Worm (Caenorhabditis elegans) whole organism, L4 larva: ENCODE data around the gene rig-4.
A peak's percentile ranks its signal among the peaks of the same experiment; 100 is the strongest.

Experiments used
- T20F7.1 ChIP-seq: fragments of 200-800 bp; sonication (Bioruptor generic); optimal IDR thresholded peaks from 2 replicates; lab custom pipeline; 2018; ENCODE audit warnings: mild to moderate bottlenecking, missing genetic modification characterization, missing compliant biosample characterization
- ZK337.2 ChIP-seq: fragments of 200-800 bp; sonication (Bioruptor generic); IDR thresholded peaks from 2 replicates; pipeline ENCODE4 v1.3.6; 2022; ENCODE audit warnings: missing genetic modification reagents, missing genetic modification characterization, missing compliant biosample characterization
- aha-1 ChIP-seq: fragments of 150-350 bp; peaks from one replicate; lab custom pipeline; 2014; ENCODE audit warnings: missing biosample characterization, missing genetic modification characterization
- arid-1 ChIP-seq: fragments of 200-800 bp; sonication (Bioruptor generic); conservative IDR thresholded peaks from 2 replicates; pipeline ENCODE4 v1.3.6; 2022; ENCODE audit warnings: missing genetic modification reagents, missing genetic modification characterization, missing compliant biosample characterization
- ceh-20 ChIP-seq: fragments of 200-800 bp; sonication (Bioruptor generic); IDR thresholded peaks from 2 replicates; pipeline ENCODE4 v1.3.6; 2022; ENCODE audit warnings: missing genetic modification reagents, missing genetic modification characterization, missing compliant biosample characterization
- ceh-44 ChIP-seq: fragments of 200-800 bp; sonication (Bioruptor generic); IDR thresholded peaks from 2 replicates; pipeline ENCODE4 v1.3.6; 2022; ENCODE audit warnings: missing genetic modification reagents, missing genetic modification characterization, missing compliant biosample characterization
- ctbp-1 ChIP-seq: fragments of 200-800 bp; sonication (Bioruptor generic); IDR thresholded peaks from 2 replicates; pipeline ENCODE4 v1.3.6; 2022; ENCODE audit warnings: missing genetic modification reagents, missing genetic modification characterization, missing compliant biosample characterization
- daf-16 ChIP-seq, 3 experiments: sonication (generic microtip); optimal IDR thresholded peaks; 2 replicates each; lab custom pipeline; 2016 to 2017; ENCODE audit warnings: missing genetic modification characterization in 3 of 3, missing genetic modification reagents in 3 of 3, mild to moderate bottlenecking in 2 of 3, missing compliant biosample characterization in 2 of 3, missing biosample characterization in 1 of 3, moderate library complexity in 1 of 3
- dmd-9 ChIP-seq: fragments of 200-800 bp; sonication (Bioruptor generic); IDR thresholded peaks from 2 replicates; pipeline ENCODE4 v1.3.6; 2022; ENCODE audit warnings: missing genetic modification reagents, missing genetic modification characterization, missing compliant biosample characterization
- dpl-1 ChIP-seq: fragments of 150-350 bp; optimal IDR thresholded peaks from 2 replicates; lab custom pipeline; 2014; ENCODE audit warnings: missing biosample characterization, missing genetic modification reagents, missing genetic modification characterization
- dve-1 ChIP-seq: sonication (generic microtip); optimal IDR thresholded peaks from 2 replicates; lab custom pipeline; 2017; ENCODE audit warnings: antibody characterized with exemption, mild to moderate bottlenecking, missing genetic modification characterization, missing compliant biosample characterization; ENCODE audit not compliant: insufficient read depth
- egl-27 ChIP-seq: sonication (generic microtip); optimal IDR thresholded peaks from 3 replicates; lab custom pipeline; 2017; ENCODE audit warnings: missing biosample characterization, missing genetic modification reagents, missing genetic modification characterization
- fkh-10 ChIP-seq: fragments of 150-350 bp; optimal IDR thresholded peaks from 2 replicates; lab custom pipeline; 2014; ENCODE audit warnings: missing biosample characterization, missing genetic modification reagents, missing genetic modification characterization
- hlh-11 ChIP-seq: fragments of 200-800 bp; sonication (Bioruptor generic); optimal IDR thresholded peaks from 2 replicates; lab custom pipeline; 2018; ENCODE audit warnings: mild to moderate bottlenecking, missing genetic modification characterization, missing compliant biosample characterization
- hlh-30 ChIP-seq: sonication (generic microtip); optimal IDR thresholded peaks from 2 replicates; lab custom pipeline; 2017; ENCODE audit warnings: antibody characterized with exemption, mild to moderate bottlenecking, missing genetic modification characterization, missing compliant biosample characterization; ENCODE audit not compliant: insufficient read depth
- hmg-1.1 ChIP-seq: fragments of 200-800 bp; sonication (Bioruptor generic); IDR thresholded peaks from 2 replicates; pipeline ENCODE4 v1.3.6; 2022; ENCODE audit warnings: missing genetic modification reagents, missing genetic modification characterization, missing compliant biosample characterization
- lim-7 ChIP-seq: fragments of 200-800 bp; sonication (Bioruptor generic); IDR thresholded peaks from 2 replicates; pipeline ENCODE4 v1.3.6; 2022; ENCODE audit warnings: missing genetic modification characterization, missing compliant biosample characterization
- lin-29 ChIP-seq: fragments of 200-800 bp; sonication (Bioruptor generic); IDR thresholded peaks from 2 replicates; pipeline ENCODE4 v1.3.6; 2022; ENCODE audit warnings: missing genetic modification reagents, missing genetic modification characterization, missing compliant biosample characterization
- lsy-2 ChIP-seq, 2 experiments: fragments of 150-350 bp in 1 of 2; sonication (generic microtip) in 1 of 2; optimal IDR thresholded peaks; 2 replicates each; lab custom pipeline; 2014 to 2017; ENCODE audit warnings: missing biosample characterization in 2 of 2, missing genetic modification characterization in 2 of 2
- madf-5 ChIP-seq, 2 experiments: fragments of 200-800 bp; sonication (Bioruptor generic); IDR thresholded peaks; 2 replicates each; pipeline ENCODE4 v1.3.6; 2022; ENCODE audit warnings: missing compliant biosample characterization in 2 of 2, missing genetic modification characterization in 2 of 2
- mdl-1 ChIP-seq, 2 experiments: fragments of 150-350 bp in 1 of 2; sonication (generic microtip) in 1 of 2; optimal IDR thresholded peaks; 2 replicates each; lab custom pipeline; 2014 to 2017; ENCODE audit warnings: missing biosample characterization in 2 of 2, missing genetic modification characterization in 2 of 2
- mep-1 ChIP-seq: fragments of 150-350 bp; sonication (generic microtip); optimal IDR thresholded peaks from 3 replicates; lab custom pipeline; 2014; ENCODE audit warnings: missing biosample characterization, missing genetic modification characterization
- mxl-2 ChIP-seq: fragments of 200-800 bp; sonication (Bioruptor generic); conservative IDR thresholded peaks from 2 replicates; pipeline ENCODE4 v1.3.6; 2022; ENCODE audit warnings: missing genetic modification reagents, missing genetic modification characterization, missing compliant biosample characterization
- mxl-3 ChIP-seq: fragments of 200-800 bp; sonication (Bioruptor generic); optimal IDR thresholded peaks from 2 replicates; lab custom pipeline; 2018; ENCODE audit warnings: mild to moderate bottlenecking, missing genetic modification characterization, missing compliant biosample characterization
- nhr-41 ChIP-seq: fragments of 200-800 bp; sonication (Bioruptor generic); IDR thresholded peaks from 2 replicates; pipeline ENCODE4 v1.3.6; 2022; ENCODE audit warnings: missing genetic modification reagents, missing genetic modification characterization, missing compliant biosample characterization
- nhr-48 ChIP-seq: sonication (generic microtip); optimal IDR thresholded peaks from 2 replicates; lab custom pipeline; 2016; ENCODE audit warnings: mild to moderate bottlenecking, missing genetic modification characterization, missing compliant biosample characterization
- nhr-6 ChIP-seq: fragments of 150-350 bp; optimal IDR thresholded peaks from 2 replicates; lab custom pipeline; 2014; ENCODE audit warnings: missing biosample characterization, missing genetic modification characterization
- php-3 ChIP-seq: fragments of 200-800 bp; sonication (Bioruptor generic); IDR thresholded peaks from 2 replicates; pipeline ENCODE4 v1.3.6; 2022; ENCODE audit warnings: missing genetic modification reagents, missing genetic modification characterization, missing compliant biosample characterization
- rbr-2 ChIP-seq: sonication (generic microtip); optimal IDR thresholded peaks from 2 replicates; lab custom pipeline; 2016; ENCODE audit warnings: missing genotype, missing genetic modification characterization, missing compliant biosample characterization
- set-16 ChIP-seq: fragments of 200-800 bp; sonication (Bioruptor generic); IDR thresholded peaks from 2 replicates; pipeline ENCODE4 v1.3.6; 2022; ENCODE audit warnings: missing genetic modification reagents, missing genetic modification characterization, missing compliant biosample characterization
- skn-1 ChIP-seq: fragments of 150-350 bp; optimal IDR thresholded peaks from 2 replicates; lab custom pipeline; 2014; ENCODE audit warnings: missing biosample characterization, missing genetic modification characterization
- unc-62 ChIP-seq, 3 experiments: fragments of 150-350 bp in 1 of 3; sonication (generic microtip); optimal IDR thresholded peaks in 2 of 3; peaks in 1 of 3; 1 replicate in 1 of 3; 2 replicates in 2 of 3; lab custom pipeline; 2014 to 2017; ENCODE audit warnings: missing biosample characterization in 3 of 3, missing genetic modification characterization in 3 of 3, missing genetic modification reagents in 3 of 3, missing genotype in 1 of 3
- zag-1 ChIP-seq: fragments of 150-350 bp; optimal IDR thresholded peaks from 2 replicates; lab custom pipeline; 2014; ENCODE audit warnings: missing biosample characterization, missing genetic modification characterization
- ztf-7 ChIP-seq: fragments of 150-350 bp; optimal IDR thresholded peaks from 2 replicates; lab custom pipeline; 2014; ENCODE audit warnings: missing biosample characterization, missing genetic modification characterization

rig-4 gene

DNA sequence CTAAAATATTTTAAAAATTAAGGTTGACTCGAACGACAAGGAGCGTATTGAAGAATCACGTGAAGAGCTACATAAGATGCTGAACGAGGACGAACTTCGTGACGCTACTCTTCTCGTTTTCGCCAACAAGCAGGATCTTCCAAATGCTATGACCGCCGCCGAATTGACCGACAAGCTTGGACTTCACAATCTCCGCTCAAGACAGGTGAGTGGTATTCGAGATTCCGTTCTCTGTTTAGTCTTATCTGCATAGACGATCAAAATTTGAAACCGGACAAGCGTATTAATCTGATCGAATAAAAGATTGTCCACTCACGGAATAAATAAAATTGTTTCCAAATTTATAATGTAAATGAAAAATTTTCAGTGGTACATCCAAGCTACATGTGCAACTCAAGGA is 20.9 kb downstream of the rig-4 start:
- TF ChIP-seq nhr-41 (GFP tag; lab: Robert Waterston, UW) (no peak), dmd-9 (GFP tag; lab: Robert Waterston, UW) (no peak), aha-1 (tag; lab: Kevin White, UChicago) (no peak), nhr-48 (no peak), zag-1 (tag; lab: Kevin White, UChicago) (no peak), madf-5 (GFP tag; IDR thresholded peaks at IDR 0.05; lab: Robert Waterston, UW) (no peak), php-3 (no peak), skn-1 (tag; lab: Kevin White, UChicago) (no peak), lin-29 (GFP tag; lab: Robert Waterston, UW) (no peak), lim-7 (no peak), mdl-1 (tag; optimal IDR thresholded peaks at IDR 0.05; lab: Kevin White, UChicago) (no peak)

DNA sequence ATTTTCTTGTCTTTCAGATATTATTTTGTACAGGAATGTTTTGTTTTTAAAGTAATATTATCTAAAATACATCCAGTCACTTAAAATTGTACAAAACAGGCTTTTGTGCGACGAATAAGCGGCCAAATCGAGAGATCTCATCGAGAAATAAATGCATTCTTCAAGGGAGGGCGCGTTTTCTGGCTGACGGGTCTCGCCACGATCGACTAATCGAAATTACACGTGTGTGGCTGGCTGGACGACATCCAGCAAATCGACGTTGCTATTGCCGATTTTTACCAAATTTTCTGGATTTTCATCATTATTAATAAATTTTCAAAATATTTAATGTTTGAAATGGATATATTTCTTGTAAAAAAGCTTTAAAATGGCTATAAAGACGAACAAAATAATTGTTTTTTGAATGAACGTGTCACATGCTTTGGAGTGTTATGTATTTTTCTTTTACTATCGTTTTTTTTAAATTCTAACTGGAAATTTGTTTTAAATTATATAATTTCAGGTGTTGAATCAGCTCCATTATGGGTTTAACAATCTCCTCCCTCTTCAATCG is 21.8 kb downstream of the rig-4 start, which contains the start of gene arf-5:
Gene arf-5 (plus strand): TSS at position 503 of the 553 bp plus-strand sequence.
- TF ChIP-seq rbr-2 (tag; lab: Kevin White, UChicago) (peak; percentile 33), dpl-1 (peak; percentile 42), lsy-2 (tag; optimal IDR thresholded peaks at IDR 0.05; lab: Kevin White, UChicago) (peak in 1 of 2 experiments; percentile 61), hmg-1.1 (GFP tag; lab: Robert Waterston, UW) (0 out of 2 replicates have a peak, but pooled peaks have one; percentile 7), arid-1 (GFP tag; lab: Robert Waterston, UW) (no peak), hlh-30 (peak; percentile 64), ctbp-1 (no peak), nhr-6 (tag; lab: Kevin White, UChicago) (peak; percentile 2), hlh-11 (tag; lab: Kevin White, UChicago) (peak; percentile 31), daf-16 (GFP tag; optimal IDR thresholded peaks at IDR 0.05; lab: Kevin White, UChicago) (no peak), daf-16 (tag; optimal IDR thresholded peaks at IDR 0.05; lab: Kevin White, UChicago) (peak; percentile 17), T20F7.1 (peak; percentile 33), ZK337.2 (GFP tag; lab: Robert Waterston, UW) (no peak), mxl-3 (GFP tag; lab: Kevin White, UChicago) (peak; percentile 85), ceh-44 (GFP tag; lab: Robert Waterston, UW) (no peak), mdl-1 (tag; optimal IDR thresholded peaks at IDR 0.05; lab: Kevin White, UChicago) (peak in 1 of 2 experiments; percentile 82), skn-1 (tag; lab: Kevin White, UChicago) (no peak), mep-1 (peak; percentile 53), dve-1 (tag; lab: Kevin White, UChicago) (peak; percentile 40)
- TF ChIP-seq, all 104 proteins: peak for 13

DNA sequence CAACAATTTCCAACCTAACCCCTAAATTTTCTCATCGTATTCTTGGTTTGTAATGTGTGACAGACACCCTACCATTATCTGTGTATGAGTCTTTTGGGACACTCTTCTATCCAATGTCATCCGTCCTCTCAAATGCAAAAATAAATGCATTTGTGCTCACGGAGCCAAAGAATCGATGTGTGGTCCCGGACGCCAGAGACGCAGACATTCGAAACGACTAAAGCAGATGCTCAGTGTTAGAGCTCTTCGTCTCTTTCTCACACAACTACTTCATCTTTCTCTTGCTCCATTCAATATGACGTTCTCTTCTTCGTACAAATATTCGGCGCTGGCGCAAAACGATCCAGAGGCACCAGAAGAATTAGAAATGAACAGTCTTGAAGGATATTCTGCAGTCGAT is 24.3 kb downstream of the rig-4 start, which contains the start of gene unc-24:
Gene unc-24 (plus strand): TSS at position 283 of the 400 bp plus-strand sequence.
- TF ChIP-seq aha-1 (tag; lab: Kevin White, UChicago) (peak; percentile 87), set-16 (GFP tag; lab: Robert Waterston, UW) (no peak), mxl-2 (no peak), unc-62 (GFP tag; optimal IDR thresholded peaks at IDR 0.05 in 1 of 2; lab: Kevin White, UChicago) (peak in 1 of 2 experiments; percentile 45), unc-62 (tag; optimal IDR thresholded peaks at IDR 0.05; lab: Kevin White, UChicago) (no peak), ztf-7 (no peak), mdl-1 (tag; optimal IDR thresholded peaks at IDR 0.05; lab: Kevin White, UChicago) (peak in 1 of 2 experiments; percentile 3)

DNA sequence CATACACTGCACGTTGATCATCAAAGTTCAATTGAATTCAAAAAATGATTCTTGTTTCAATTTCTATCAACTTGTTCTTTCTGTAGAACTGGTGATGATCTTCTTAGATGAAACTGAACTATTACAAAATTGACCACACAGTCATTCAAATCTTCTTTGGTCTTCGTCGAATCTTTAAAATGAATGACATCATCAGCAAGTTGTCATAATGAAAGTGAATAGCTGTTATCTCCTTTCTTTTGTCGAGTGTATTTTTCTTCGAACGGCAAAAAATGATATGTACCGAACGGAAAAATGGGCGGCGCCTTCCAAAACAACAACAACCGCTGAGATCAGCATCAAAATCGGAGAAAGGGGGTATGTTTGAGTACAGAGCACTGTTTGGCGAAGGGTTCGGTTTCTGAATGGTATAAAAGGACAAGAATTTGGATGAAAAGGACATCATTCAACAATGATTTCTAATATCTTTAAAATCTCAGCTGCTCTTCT is 26.4 kb downstream of the rig-4 start, which contains the start of gene ora-1:
Gene ora-1 (plus strand): TSS at position 439 of the 489 bp plus-strand sequence.
- TF ChIP-seq ceh-44 (GFP tag; lab: Robert Waterston, UW) = no peak
- peak; percentile 49 for TF ChIP-seq aha-1 (tag; lab: Kevin White, UChicago)
- peak in 1 of 2 experiments; percentile 14 for TF ChIP-seq unc-62 (GFP tag; optimal IDR thresholded peaks at IDR 0.05 in 1 of 2; lab: Kevin White, UChicago)
- TF ChIP-seq unc-62 (tag; optimal IDR thresholded peaks at IDR 0.05; lab: Kevin White, UChicago) = no peak
- no peak for TF ChIP-seq fkh-10 (GFP tag; lab: Kevin White, UChicago)
- TF ChIP-seq egl-27 (tag; lab: Kevin White, UChicago) = no peak
- TF ChIP-seq ceh-20 (GFP tag; lab: Robert Waterston, UW) = no peak
